Fruit fly (Drosophila melanogaster) whole organism, wandering third instar larva: ENCODE data around the gene Pisd.

Experiments used
- Abd-B ChIP-seq: fragments of >200 bp; optimal IDR thresholded peaks from 2 replicates; lab custom pipeline; 2017; ENCODE audit warnings: missing biosample characterization, missing genetic modification characterization
- CG32264 ChIP-seq: fragments of 200-800 bp; sonication (Bioruptor generic); optimal IDR thresholded peaks from 2 replicates; lab custom pipeline; 2016; ENCODE audit warnings: missing biosample characterization, missing genetic modification characterization
- CG9705 ChIP-seq: fragments of 200-800 bp; sonication (Bioruptor generic); optimal IDR thresholded peaks from 2 replicates; lab custom pipeline; 2018; ENCODE audit warnings: missing biosample characterization, mild to moderate bottlenecking, missing genetic modification characterization
- CrebA ChIP-seq: fragments of 200-800 bp; sonication (Bioruptor generic); optimal IDR thresholded peaks from 2 replicates; lab custom pipeline; 2016; ENCODE audit warnings: missing biosample characterization, mild to moderate bottlenecking, missing genetic modification characterization, borderline replicate concordance
- Dfd ChIP-seq: fragments of >200 bp; optimal IDR thresholded peaks from 2 replicates; lab custom pipeline; 2017; ENCODE audit warnings: missing biosample characterization, missing genetic modification characterization
- Dif ChIP-seq: fragments of 200-275, 200-300 bp; sonication (Bioruptor generic); optimal IDR thresholded peaks from 2 replicates; lab custom pipeline; 2018; ENCODE audit warnings: missing biosample characterization, missing genetic modification characterization; ENCODE audit not compliant: partially characterized antibody
- GATAd ChIP-seq: sonication (Bioruptor generic); optimal IDR thresholded peaks from 2 replicates; lab custom pipeline; 2016; ENCODE audit warnings: missing biosample characterization, missing genetic modification characterization
- HLH106 ChIP-seq: fragments of 200-800 bp; optimal IDR thresholded peaks from 3 replicates; lab custom pipeline; 2019; ENCODE audit warnings: missing biosample characterization, mild to moderate bottlenecking, missing genetic modification characterization, moderate library complexity
- Hnf4 ChIP-seq: fragments of 200-800 bp; sonication (Bioruptor generic); optimal IDR thresholded peaks from 2 replicates; lab custom pipeline; 2016; ENCODE audit warnings: missing biosample characterization, mild to moderate bottlenecking, missing genetic modification characterization
- Hr78 ChIP-seq: fragments of >200 bp; optimal IDR thresholded peaks from 2 replicates; lab custom pipeline; 2017; ENCODE audit warnings: missing biosample characterization, missing genetic modification characterization
- Hr83 ChIP-seq: fragments of 200-300 bp; sonication (Bioruptor generic); optimal IDR thresholded peaks from 2 replicates; lab custom pipeline; 2016; ENCODE audit warnings: missing biosample characterization, mild to moderate bottlenecking, missing genetic modification characterization, moderate library complexity; ENCODE audit not compliant: poor library complexity, severe bottlenecking
- Jra ChIP-seq: sonication (Bioruptor generic); optimal IDR thresholded peaks from 2 replicates; lab custom pipeline; 2016; ENCODE audit warnings: missing biosample characterization, missing genetic modification characterization
- Mio ChIP-seq: sonication (Bioruptor generic); optimal IDR thresholded peaks from 2 replicates; lab custom pipeline; 2016; ENCODE audit warnings: missing biosample characterization, missing genetic modification characterization
- Myc ChIP-seq: fragments of >200 bp; optimal IDR thresholded peaks from 2 replicates; lab custom pipeline; 2017
- N ChIP-seq: fragments of >200 bp; optimal IDR thresholded peaks from 2 replicates; lab custom pipeline; 2018; ENCODE audit warnings: missing biosample characterization, missing external identifiers, missing genetic modification characterization
- OdsH ChIP-seq: fragments of 200-800 bp; sonication (Bioruptor generic); optimal IDR thresholded peaks from 2 replicates; lab custom pipeline; 2016; ENCODE audit warnings: missing biosample characterization, mild to moderate bottlenecking, missing genetic modification characterization
- Rel ChIP-seq, 2 experiments: fragments of 200-800 bp; sonication (Bioruptor generic) in 1 of 2; optimal IDR thresholded peaks; 2 replicates in 1 of 2; 3 replicates in 1 of 2; lab custom pipeline; 2016 to 2019; ENCODE audit warnings: mild to moderate bottlenecking in 2 of 2, missing biosample characterization in 2 of 2, missing genetic modification characterization in 2 of 2, moderate library complexity in 1 of 2
- Sp1 ChIP-seq: fragments of 200-800 bp; sonication (Bioruptor generic); optimal IDR thresholded peaks from 3 replicates; lab custom pipeline; 2019; ENCODE audit warnings: missing biosample characterization, mild to moderate bottlenecking, missing genetic modification characterization, moderate library complexity
- Vsx2 ChIP-seq: fragments of 200-300, 225-300 bp; sonication (Bioruptor generic); optimal IDR thresholded peaks from 2 replicates; lab custom pipeline; 2018; ENCODE audit warnings: missing biosample characterization, missing genetic modification characterization; ENCODE audit not compliant: partially characterized antibody
- br ChIP-seq: fragments of 200-800 bp; sonication (Bioruptor generic); optimal IDR thresholded peaks from 2 replicates; lab custom pipeline; 2016; ENCODE audit warnings: missing biosample characterization, missing genetic modification characterization
- brk ChIP-seq: fragments of 200-800 bp; sonication (Bioruptor generic); optimal IDR thresholded peaks from 2 replicates; lab custom pipeline; 2016; ENCODE audit warnings: missing biosample characterization, mild to moderate bottlenecking, missing genetic modification characterization
- dl ChIP-seq, 2 experiments: fragments of 175-275, 200-275 bp in 1 of 2; fragments of 200-275 bp in 1 of 2; sonication (Bioruptor generic); optimal IDR thresholded peaks; lab custom pipeline; 2018; ENCODE audit warnings: mild to moderate bottlenecking in 2 of 2, missing biosample characterization in 2 of 2, missing genetic modification characterization in 2 of 2, moderate library complexity in 2 of 2; ENCODE audit not compliant: partially characterized antibody in 2 of 2, insufficient read depth in 1 of 2
- dmrt93B ChIP-seq: fragments of 200-800 bp; sonication (Bioruptor generic); optimal IDR thresholded peaks from 2 replicates; lab custom pipeline; 2018; ENCODE audit warnings: missing biosample characterization, mild to moderate bottlenecking, missing genetic modification characterization
- dsf ChIP-seq: sonication (Bioruptor generic); optimal IDR thresholded peaks from 2 replicates; lab custom pipeline; 2016; ENCODE audit warnings: missing biosample characterization, missing genetic modification characterization, borderline replicate concordance
- ey ChIP-seq: fragments of 200-800 bp; sonication (Bioruptor generic); optimal IDR thresholded peaks from 2 replicates; lab custom pipeline; 2016; ENCODE audit warnings: missing biosample characterization, missing genetic modification characterization
- foxo ChIP-seq, 2 experiments: fragments of 200-800 bp; sonication (Bioruptor generic); optimal IDR thresholded peaks; 2 replicates in 1 of 2; 3 replicates in 1 of 2; lab custom pipeline; 2016 to 2017; ENCODE audit warnings: missing biosample characterization in 2 of 2, missing genetic modification characterization in 2 of 2
- fru ChIP-seq: fragments of 200-800 bp; sonication (Bioruptor generic); optimal IDR thresholded peaks from 3 replicates; lab custom pipeline; 2016; ENCODE audit warnings: missing biosample characterization, mild to moderate bottlenecking, missing genetic modification characterization
- h ChIP-seq: fragments of 200-800 bp; sonication (Bioruptor generic); optimal IDR thresholded peaks from 3 replicates; lab custom pipeline; 2016; ENCODE audit warnings: missing biosample characterization, mild to moderate bottlenecking, missing genetic modification characterization
- jim ChIP-seq: fragments of 175-275, 200-325 bp; sonication (Bioruptor generic); optimal IDR thresholded peaks from 2 replicates; lab custom pipeline; 2016; ENCODE audit warnings: missing biosample characterization, mild to moderate bottlenecking, missing genetic modification characterization
- lola ChIP-seq: fragments of >200 bp; optimal IDR thresholded peaks from 2 replicates; lab custom pipeline; 2017; ENCODE audit warnings: missing biosample characterization, missing genetic modification characterization
- pan ChIP-seq: fragments of >200 bp; optimal IDR thresholded peaks from 2 replicates; lab custom pipeline; 2017
- psq ChIP-seq: fragments of 200-800 bp; sonication (Bioruptor generic); optimal IDR thresholded peaks from 3 replicates; lab custom pipeline; 2017; ENCODE audit warnings: missing biosample characterization, mild to moderate bottlenecking, missing genetic modification characterization, moderate library complexity
- rgr ChIP-seq: fragments of 200-800 bp; sonication (Bioruptor generic); optimal IDR thresholded peaks from 3 replicates; lab custom pipeline; 2016; ENCODE audit warnings: missing biosample characterization, mild to moderate bottlenecking, missing genetic modification characterization
- sage ChIP-seq: fragments of 200-800 bp; sonication (Bioruptor generic); optimal IDR thresholded peaks from 2 replicates; lab custom pipeline; 2016; ENCODE audit warnings: missing biosample characterization, mild to moderate bottlenecking, missing genetic modification characterization
- sv ChIP-seq: fragments of 200-800 bp; sonication (Bioruptor generic); optimal IDR thresholded peaks from 3 replicates; lab custom pipeline; 2016; ENCODE audit warnings: missing biosample characterization, missing genetic modification characterization
- tai ChIP-seq: sonication (Bioruptor generic); optimal IDR thresholded peaks from 2 replicates; lab custom pipeline; 2016; ENCODE audit warnings: missing biosample characterization, missing genetic modification characterization
- usp ChIP-seq: fragments of >200 bp; optimal IDR thresholded peaks from 2 replicates; lab custom pipeline; 2017; ENCODE audit warnings: missing biosample characterization, missing genetic modification characterization
- woc ChIP-seq: sonication (Bioruptor generic); optimal IDR thresholded peaks from 2 replicates; lab custom pipeline; 2016; ENCODE audit warnings: missing biosample characterization, mild to moderate bottlenecking, missing genetic modification characterization

Gene Pisd

dm6 chr3R:24050690-24051440 is at the start of gene Pisd, which contains the start of gene Atg6:
Pisd (plus strand) TSS chr3R:24050783.
Atg6 (minus strand) TSS chr3R:24050782.
- TF ChIP-seq Hr78 (GFP tag; lab: Kevin White, UChicago) (no peak), usp (GFP tag; lab: Kevin White, UChicago) (no peak), CG9705 (GFP tag; lab: Kevin White, UChicago) (no peak), foxo (GFP tag; optimal IDR thresholded peaks at IDR 0.05; lab: Kevin White, UChicago) (peak in 1 of 2 experiments; percentile 44), N (GFP tag; lab: Kevin White, UChicago) (no peak), Hnf4 (GFP tag; lab: Kevin White, UChicago) (peak; percentile 33), Vsx2 (GFP tag; lab: Kevin White, UChicago) (no peak), Myc (lab: Kevin White, UChicago) (peak; percentile 77), dl (GFP tag; optimal IDR thresholded peaks at IDR 0.05; lab: Kevin White, UChicago; ENCODE audit: insufficient read depth in 1 of 2, partially characterized antibody in 2 of 2) (no peak), CrebA (GFP tag; lab: Kevin White, UChicago) (no peak), lola (GFP tag; lab: Kevin White, UChicago) (no peak), OdsH (no peak), HLH106 (tag; lab: Kevin White, UChicago) (peak; percentile 31), woc (GFP tag; lab: Kevin White, UChicago) (peak; percentile 66), ey (GFP tag; lab: Kevin White, UChicago) (peak; percentile 33), dsf (no peak), Jra (GFP tag; lab: Kevin White, UChicago) (no peak), psq (GFP tag; lab: Kevin White, UChicago) (peak; percentile 26), Abd-B (GFP tag; lab: Kevin White, UChicago) (no peak), tai (GFP tag; lab: Kevin White, UChicago) (no peak), Dif (GFP tag; lab: Kevin White, UChicago) (no peak), h (GFP tag; lab: Kevin White, UChicago) (peak; percentile 78), sage (no peak), Rel (GFP tag; optimal IDR thresholded peaks at IDR 0.05; lab: Kevin White, UChicago) (no peak), Rel (tag; optimal IDR thresholded peaks at IDR 0.05; lab: Kevin White, UChicago) (peak; percentile 54), jim (GFP tag; lab: Kevin White, UChicago) (no peak), pan (lab: Kevin White, UChicago) (no peak), sv (no peak), GATAd (GFP tag; lab: Kevin White, UChicago) (no peak), CG32264 (GFP tag; lab: Kevin White, UChicago) (no peak), br (GFP tag; lab: Kevin White, UChicago) (no peak), Dfd (GFP tag; lab: Kevin White, UChicago) (no peak), brk (GFP tag; lab: Kevin White, UChicago) (no peak), Sp1 (GFP tag; lab: Kevin White, UChicago) (peak; percentile 44), Hr83 (GFP tag; lab: Kevin White, UChicago) (no peak), Mio (GFP tag; lab: Kevin White, UChicago) (no peak), dmrt93B (no peak), rgr (GFP tag; lab: Kevin White, UChicago) (peak; percentile 57), fru (GFP tag; lab: Kevin White, UChicago) (peak; percentile 99)

- TF ChIP-seq Rel (GFP tag; optimal IDR thresholded peaks at IDR 0.05; lab: Kevin White, UChicago): no peak
- no peak for TF ChIP-seq Rel (tag; optimal IDR thresholded peaks at IDR 0.05; lab: Kevin White, UChicago)
- no peak for TF ChIP-seq foxo (GFP tag; optimal IDR thresholded peaks at IDR 0.05; lab: Kevin White, UChicago)
- TF ChIP-seq sv: no peak
- no peak for TF ChIP-seq brk (GFP tag; lab: Kevin White, UChicago)
- no peak for TF ChIP-seq CrebA (GFP tag; lab: Kevin White, UChicago)
- TF ChIP-seq GATAd (GFP tag; lab: Kevin White, UChicago): no peak
- TF ChIP-seq tai (GFP tag; lab: Kevin White, UChicago): no peak
Measured at dm6 chr3R:24001150-24001549, 49.4 kb upstream of the Pisd start.
